Fruit fly (Drosophila melanogaster): ENCODE measurements around the gene CG4592.

CG4592 gene

DNA sequence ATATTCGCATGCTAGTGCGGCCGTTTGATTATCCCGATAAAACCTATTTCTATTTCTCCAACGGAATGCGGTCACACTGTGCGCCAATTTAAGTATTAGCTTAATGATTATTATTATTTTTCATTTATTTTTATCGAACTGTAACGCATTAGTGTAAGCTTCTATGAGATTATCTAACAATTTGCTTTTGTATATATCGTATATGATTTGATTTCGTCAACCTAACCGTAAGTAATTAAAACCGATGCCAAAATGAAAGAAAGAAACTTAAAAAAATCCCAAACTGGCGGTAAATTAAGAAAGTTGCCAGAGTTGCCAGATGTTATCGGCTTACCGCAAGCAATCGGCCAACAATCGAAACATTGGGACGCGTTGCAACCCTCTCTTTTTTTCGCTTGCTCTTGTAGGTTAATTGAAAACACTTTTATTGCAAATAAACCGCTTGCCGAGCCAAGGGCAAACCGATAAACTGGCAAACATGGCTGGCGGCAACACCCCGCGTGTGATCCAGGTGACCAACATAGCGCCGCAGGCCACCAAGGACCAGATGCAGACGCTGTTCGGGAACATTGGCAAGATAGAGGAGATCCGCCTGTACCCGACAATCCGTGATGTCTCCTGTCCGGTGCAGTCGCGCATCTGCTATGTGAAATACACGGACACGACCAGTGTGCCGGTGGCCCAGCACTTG is 8.7 kb upstream of the CG4592 start, which contains the start of the genes Etl1 and Srp54 (continued):
- TF ChIP-seq sim (GFP tag; IDR thresholded peaks at IDR 0.05) (no peak), grn (GFP tag; optimal IDR thresholded peaks at IDR 0.05) (no peak), CG14014 (GFP tag; IDR thresholded peaks at IDR 0.05) (no peak), Hr51 (GFP tag; optimal IDR thresholded peaks at IDR 0.05) (no peak), CG14050 (GFP tag; IDR thresholded peaks at IDR 0.05) (no peak), Xbp1 (GFP tag; optimal IDR thresholded peaks at IDR 0.05) (no peak), cwo (GFP tag; optimal IDR thresholded peaks at IDR 0.05) (no peak), CG31441 (GFP tag; IDR thresholded peaks at IDR 0.05) (0 out of 2 replicates have a peak, but pooled peaks have one; percentile 20), chm (GFP tag; IDR thresholded peaks at IDR 0.05) (no peak), jing (GFP tag; optimal IDR thresholded peaks at IDR 0.05) (no peak), shn (GFP tag; optimal IDR thresholded peaks at IDR 0.05) (no peak), sc (optimal IDR thresholded peaks at IDR 0.05) (no peak), sc (GFP tag; optimal IDR thresholded peaks at IDR 0.05) (no peak), vnd (GFP tag; IDR thresholded peaks at IDR 0.05; ENCODE audit: partially characterized antibody) (no peak), CG3726 (GFP tag; IDR thresholded peaks at IDR 0.05) (no peak), E2f1 (GFP tag; IDR thresholded peaks at IDR 0.05) (no peak), Hey (tag; optimal IDR thresholded peaks at IDR 0.05) (no peak), emc (GFP tag; optimal IDR thresholded peaks at IDR 0.05) (no peak), bcd (GFP tag; optimal IDR thresholded peaks at IDR 0.05) (no peak), CG3065 (GFP tag; optimal IDR thresholded peaks at IDR 0.05) (no peak), Dbx (GFP tag; IDR thresholded peaks at IDR 0.05) (no peak), unc-4 (GFP tag; IDR thresholded peaks at IDR 0.05; ENCODE audit: partially characterized antibody) (no peak), CHES-1-like (GFP tag; optimal IDR thresholded peaks at IDR 0.05) (no peak), sr (GFP tag; IDR thresholded peaks at IDR 0.05) (no peak), zen (tag; optimal IDR thresholded peaks at IDR 0.05) (peak; percentile 49), D19B (GFP tag; optimal IDR thresholded peaks at IDR 0.05) (no peak), dm (GFP tag; optimal IDR thresholded peaks at IDR 0.05) (no peak), YL-1 (GFP tag; optimal IDR thresholded peaks at IDR 0.05) (peak; percentile 52), CG30020 (tag; optimal IDR thresholded peaks at IDR 0.05) (peak; percentile 56), bbx (GFP tag; IDR thresholded peaks at IDR 0.05; ENCODE audit: partially characterized antibody) (0 out of 2 replicates have a peak, but pooled peaks have one; percentile 28), Oaz (GFP tag; IDR thresholded peaks at IDR 0.05) (no peak), sob (GFP tag; IDR thresholded peaks at IDR 0.05) (no peak), NFAT (GFP tag; IDR thresholded peaks at IDR 0.05) (no peak), br (optimal IDR thresholded peaks at IDR 0.05) (no peak), CG8478 (optimal IDR thresholded peaks at IDR 0.05) (no peak), Oli (tag; optimal IDR thresholded peaks at IDR 0.05) (no peak), CG18262 (tag; optimal IDR thresholded peaks at IDR 0.05) (no peak), CG17568 (GFP tag; optimal IDR thresholded peaks at IDR 0.05) (no peak), usp (GFP tag; optimal IDR thresholded peaks at IDR 0.05) (no peak), gro (GFP tag; optimal IDR thresholded peaks at IDR 0.05) (no peak), org-1 (GFP tag; optimal IDR thresholded peaks at IDR 0.05) (no peak), HLH4C (GFP tag; IDR thresholded peaks at IDR 0.05; ENCODE audit: partially characterized antibody) (no peak), CG1024 (GFP tag; IDR thresholded peaks at IDR 0.05) (no peak), crp (GFP tag; optimal IDR thresholded peaks at IDR 0.05) (peak in 1 of 2 experiments; percentile 8), gem (tag; optimal IDR thresholded peaks at IDR 0.05) (peak; percentile 24), Kr (GFP tag; optimal IDR thresholded peaks at IDR 0.05) (no peak), fd3F (GFP tag; optimal IDR thresholded peaks at IDR 0.05) (no peak), ems (GFP tag; optimal IDR thresholded peaks at IDR 0.05) (no peak), CG17186 (GFP tag; optimal IDR thresholded peaks at IDR 0.05) (peak; percentile 68), MESR4 (GFP tag; optimal IDR thresholded peaks at IDR 0.05) (peak; percentile 88), ro (GFP tag; IDR thresholded peaks at IDR 0.05) (no peak)
